2 worm cellular contexts compared by ENCODE assay signal in the genomic region with DNA sequence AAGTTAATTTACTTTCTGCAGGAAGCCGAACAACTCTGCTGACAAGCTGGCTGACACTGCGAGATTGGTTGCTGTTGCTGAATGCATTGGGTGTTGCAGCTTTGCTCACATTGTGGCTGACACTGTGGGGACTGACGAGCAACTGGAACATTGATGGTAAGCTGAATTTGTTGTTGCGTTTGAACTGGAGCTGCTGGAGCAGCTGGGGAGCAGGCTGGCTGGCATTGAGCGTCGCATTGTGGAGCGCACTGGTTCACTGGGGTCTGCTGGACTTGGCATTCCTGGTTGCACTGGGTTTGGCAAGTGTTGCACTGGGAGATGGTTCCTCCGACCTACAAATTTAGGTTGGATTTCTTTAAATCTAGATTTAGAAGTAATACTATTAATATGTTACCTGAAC.
TF ChIP-seq lines count a peak whose summit lies in the region.

No protein-coding gene starts in this region.

TF ChIP-seq in whole organism, L4 larva, 104 proteins besides CTCF, POLR2A, EP300 and RAD21:
- no peak for TF ChIP-seq snpc-1.2 (GFP tag; IDR thresholded peaks at IDR 0.05; lab: Robert Waterston, UW)
- TF ChIP-seq egl-27 (tag; optimal IDR thresholded peaks at IDR 0.05; lab: Kevin White, UChicago): no peak
- no peak for TF ChIP-seq ama-1 (optimal IDR thresholded peaks at IDR 0.05; lab: Kevin White, UChicago)
- peak; percentile 13 for TF ChIP-seq aha-1 (tag; lab: Kevin White, UChicago)
- TF ChIP-seq mxl-2 (GFP tag; conservative IDR thresholded peaks at IDR 0.05; lab: Robert Waterston, UW): no peak
- no peak for TF ChIP-seq unc-130 (GFP tag; optimal IDR thresholded peaks at IDR 0.05; lab: Kevin White, UChicago)
- no peak for TF ChIP-seq ces-1 (GFP tag; optimal IDR thresholded peaks at IDR 0.05; lab: Kevin White, UChicago)
- TF ChIP-seq rbr-2 (tag; optimal IDR thresholded peaks at IDR 0.05; lab: Kevin White, UChicago): no peak
- peak; percentile 52; the same call in 1 of the 2 replicates for TF ChIP-seq set-16 (GFP tag; IDR thresholded peaks at IDR 0.05; lab: Robert Waterston, UW)
- TF ChIP-seq ctbp-1 (GFP tag; IDR thresholded peaks at IDR 0.05; lab: Robert Waterston, UW): no peak
- TF ChIP-seq nhr-77 (tag; optimal IDR thresholded peaks at IDR 0.05; lab: Kevin White, UChicago): no peak
- TF ChIP-seq nhr-76 (tag; optimal IDR thresholded peaks at IDR 0.05; lab: Kevin White, UChicago): no peak
- TF ChIP-seq F49E8.2 (tag; optimal IDR thresholded peaks at IDR 0.05; lab: Kevin White, UChicago; ENCODE audit: borderline replicate concordance): no peak
- TF ChIP-seq arid-1 (GFP tag; conservative IDR thresholded peaks at IDR 0.05; lab: Robert Waterston, UW): no peak
- TF ChIP-seq aly-2 (tag; optimal IDR thresholded peaks at IDR 0.05; lab: Kevin White, UChicago): no peak

TF ChIP-seq in whole organism, young adult, 124 proteins besides CTCF, POLR2A, EP300 and RAD21:
- TF ChIP-seq zfh-2 (GFP tag; conservative IDR thresholded peaks at IDR 0.05; lab: Robert Waterston, UW): peak; percentile 53; the same call in 1 of the 2 replicates
- no peak for TF ChIP-seq lsy-27 (tag; optimal IDR thresholded peaks at IDR 0.05; lab: Kevin White, UChicago; ENCODE audit: borderline replicate concordance, insufficient read depth)
- no peak for TF ChIP-seq dox-1 (GFP tag; IDR thresholded peaks at IDR 0.05; lab: Robert Waterston, UW)
TF ChIP-seq in whole organism, young adult: peak in this region for 1.
